Fruit fly (Drosophila melanogaster) whole organism, embryonic: Measurements from ENCODE around the gene Prp31.
A peak's percentile ranks its signal among the peaks of the same experiment; 100 is the strongest.

Experiments used
- Antp ChIP-seq: fragments of 200-800 bp; sonication (Bioruptor generic); optimal IDR thresholded peaks from 3 replicates; lab custom pipeline; 2016; ENCODE audit warnings: missing biosample characterization, missing genetic modification characterization
- Atf6 ChIP-seq: fragments of 200-800 bp; sonication (Bioruptor generic); IDR thresholded peaks from 2 replicates; pipeline ENCODE4 v1.3.6; 2022; ENCODE audit warnings: missing biosample characterization, missing genetic modification characterization
- CG10366 ChIP-seq: fragments of 200-800 bp; sonication (Bioruptor generic); IDR thresholded peaks from 2 replicates; pipeline ENCODE4 v1.3.6; 2022; ENCODE audit warnings: missing biosample characterization, missing genetic modification characterization
- CG10431 ChIP-seq: fragments of 200-800 bp; sonication (Bioruptor generic); optimal IDR thresholded peaks from 3 replicates; lab custom pipeline; 2018; ENCODE audit warnings: missing biosample characterization, mild to moderate bottlenecking, missing genetic modification characterization
- CG11504 ChIP-seq: fragments of 200-800 bp; sonication (Bioruptor generic); optimal IDR thresholded peaks from 3 replicates; lab custom pipeline; 2019; ENCODE audit warnings: missing biosample characterization, mild to moderate bottlenecking, missing genetic modification characterization, moderate library complexity
- CG12071 ChIP-seq: fragments of 200-800 bp; sonication (Bioruptor generic); optimal IDR thresholded peaks from 3 replicates; lab custom pipeline; 2018; ENCODE audit warnings: missing biosample characterization, mild to moderate bottlenecking, missing genetic modification characterization
- CG13123 ChIP-seq: fragments of 200-800 bp; sonication (Bioruptor generic); optimal IDR thresholded peaks from 2 replicates; lab custom pipeline; 2016; ENCODE audit warnings: missing biosample characterization, missing genetic modification characterization
- CG13287 ChIP-seq: fragments of 200-800 bp; sonication (Bioruptor generic); IDR thresholded peaks from 2 replicates; pipeline ENCODE4 v1.3.6; 2022; ENCODE audit warnings: missing biosample characterization, missing genetic modification characterization; ENCODE audit not compliant: partially characterized antibody
- CG14710 ChIP-seq: fragments of 200-800 bp; sonication (Bioruptor generic); optimal IDR thresholded peaks from 3 replicates; lab custom pipeline; 2019; ENCODE audit warnings: missing biosample characterization, mild to moderate bottlenecking, missing genetic modification characterization, moderate library complexity
- CG16813 ChIP-seq: fragments of 200-800 bp; sonication (Bioruptor generic); IDR thresholded peaks from 3 replicates; pipeline ENCODE4 v1.3.6; 2022; ENCODE audit warnings: missing biosample characterization, missing genetic modification characterization; ENCODE audit not compliant: partially characterized antibody
- CG17802 ChIP-seq: fragments of 200-800 bp; sonication (Bioruptor generic); optimal IDR thresholded peaks from 2 replicates; lab custom pipeline; 2018; ENCODE audit warnings: missing biosample characterization, mild to moderate bottlenecking, missing genetic modification characterization, moderate library complexity
- CG30020 ChIP-seq: fragments of 200-800 bp; optimal IDR thresholded peaks from 2 replicates; lab custom pipeline; 2019; ENCODE audit warnings: missing biosample characterization, mild to moderate bottlenecking, missing genetic modification characterization, moderate library complexity
- CG31224 ChIP-seq: fragments of 200-800 bp; sonication (Bioruptor generic); IDR thresholded peaks from 2 replicates; pipeline ENCODE4 v1.3.6; 2022; ENCODE audit warnings: missing biosample characterization, missing genetic modification characterization
- CG34224 ChIP-seq: fragments of 200-800 bp; sonication (Bioruptor generic); IDR thresholded peaks from 3 replicates; pipeline ENCODE4 v1.3.6; 2022; ENCODE audit warnings: missing biosample characterization, missing genetic modification characterization; ENCODE audit not compliant: partially characterized antibody
- CG7357 ChIP-seq: fragments of 200-800 bp; sonication (Bioruptor generic); IDR thresholded peaks from 3 replicates; pipeline ENCODE4 v1.3.6; 2022; ENCODE audit warnings: missing biosample characterization, missing genetic modification characterization
- CG9609 ChIP-seq: fragments of 200-800 bp; sonication (Bioruptor generic); optimal IDR thresholded peaks from 3 replicates; lab custom pipeline; 2016; ENCODE audit warnings: missing biosample characterization, missing genetic modification characterization
- D ChIP-seq, 2 experiments: fragments of 200-800 bp in 1 of 2; fragments of >200 bp in 1 of 2; sonication (Bioruptor generic) in 1 of 2; optimal IDR thresholded peaks; 2 replicates in 1 of 2; 3 replicates in 1 of 2; lab custom pipeline; 2017; ENCODE audit warnings: mild to moderate bottlenecking in 1 of 2, missing biosample characterization in 1 of 2, missing genetic modification characterization in 1 of 2, missing genetic modification reagents in 1 of 2
- Fer2 ChIP-seq: fragments of 200-800 bp; sonication (Bioruptor generic); optimal IDR thresholded peaks from 2 replicates; lab custom pipeline; 2018; ENCODE audit warnings: missing biosample characterization, mild to moderate bottlenecking, missing genetic modification characterization, moderate library complexity
- Gsc ChIP-seq: fragments of 200-800 bp; sonication (Bioruptor generic); IDR thresholded peaks from 2 replicates; pipeline ENCODE4 v1.3.6; 2022; ENCODE audit warnings: missing biosample characterization, missing genetic modification characterization
- HLHmδ ChIP-seq: fragments of 200-800 bp; sonication (Bioruptor generic); optimal IDR thresholded peaks from 2 replicates; lab custom pipeline; 2018; ENCODE audit warnings: missing biosample characterization, mild to moderate bottlenecking, missing genetic modification characterization, moderate library complexity
- Hand ChIP-seq: fragments of 200-800 bp; sonication (Bioruptor generic); optimal IDR thresholded peaks from 2 replicates; lab custom pipeline; 2017; ENCODE audit warnings: mild to moderate bottlenecking, missing biosample characterization, missing genetic modification reagents, missing genetic modification characterization
- Hsf ChIP-seq: fragments of 200-800 bp; sonication (Bioruptor generic); optimal IDR thresholded peaks from 3 replicates; lab custom pipeline; 2016; ENCODE audit warnings: missing biosample characterization, missing genetic modification characterization
- MESR4 ChIP-seq: fragments of 200-800 bp; sonication (Bioruptor generic); optimal IDR thresholded peaks from 2 replicates; lab custom pipeline; 2018; ENCODE audit warnings: missing biosample characterization, mild to moderate bottlenecking, missing genetic modification characterization, moderate library complexity
- NK7.1 ChIP-seq: fragments of 200-800 bp; sonication (Bioruptor generic); optimal IDR thresholded peaks from 3 replicates; lab custom pipeline; 2016; ENCODE audit warnings: missing biosample characterization, missing genetic modification characterization
- Nf-YB ChIP-seq: fragments of 200-800 bp; sonication (Bioruptor generic); optimal IDR thresholded peaks from 3 replicates; lab custom pipeline; 2019; ENCODE audit warnings: missing biosample characterization, mild to moderate bottlenecking, missing genetic modification characterization, moderate library complexity
- Rx ChIP-seq: fragments of 200-800 bp; sonication (Bioruptor generic); IDR thresholded peaks from 2 replicates; pipeline ENCODE4 v1.3.6; 2022; ENCODE audit warnings: missing biosample characterization, missing genetic modification characterization
- Sin3A ChIP-seq: fragments of >200 bp; optimal IDR thresholded peaks from 2 replicates; lab custom pipeline; 2018
- Sox100B ChIP-seq: fragments of 200-800 bp; sonication (Bioruptor generic); optimal IDR thresholded peaks from 3 replicates; lab custom pipeline; 2018; ENCODE audit warnings: missing biosample characterization, mild to moderate bottlenecking, missing genetic modification characterization
- Ssrp ChIP-seq: fragments of 200-800 bp; sonication (Bioruptor generic); optimal IDR thresholded peaks from 2 replicates; lab custom pipeline; 2018; ENCODE audit warnings: missing biosample characterization, mild to moderate bottlenecking, missing genetic modification characterization, moderate library complexity
- chif ChIP-seq, 2 experiments: fragments of 200-800 bp; sonication (Bioruptor generic); optimal IDR thresholded peaks; 3 replicates each; lab custom pipeline; 2016; ENCODE audit warnings: missing biosample characterization in 2 of 2, missing genetic modification characterization in 2 of 2
- crp ChIP-seq, 2 experiments: fragments of 200-800 bp; sonication (Bioruptor generic); optimal IDR thresholded peaks; 2 replicates in 1 of 2; 3 replicates in 1 of 2; lab custom pipeline; 2017; ENCODE audit warnings: missing biosample characterization in 2 of 2, missing genetic modification characterization in 2 of 2, mild to moderate bottlenecking in 1 of 2, moderate library complexity in 1 of 2
- emc ChIP-seq: fragments of 200-800 bp; sonication (Bioruptor generic); optimal IDR thresholded peaks from 2 replicates; lab custom pipeline; 2016; ENCODE audit warnings: missing biosample characterization, missing genetic modification characterization
- esg ChIP-seq: fragments of 200-800 bp; sonication (Bioruptor generic); conservative IDR thresholded peaks from 2 replicates; pipeline ENCODE4 v1.3.6; 2022; ENCODE audit warnings: missing biosample characterization, missing genetic modification characterization
- fd3F ChIP-seq: fragments of 200-800 bp; sonication (Bioruptor generic); optimal IDR thresholded peaks from 2 replicates; lab custom pipeline; 2018; ENCODE audit warnings: missing biosample characterization, mild to moderate bottlenecking, missing genetic modification characterization, moderate library complexity
- gce ChIP-seq: fragments of 200-800 bp; sonication (Bioruptor generic); IDR thresholded peaks from 3 replicates; pipeline ENCODE4 v1.3.6; 2022; ENCODE audit warnings: missing biosample characterization, missing genetic modification characterization
- jumu ChIP-seq: fragments of 200-800 bp; sonication (Bioruptor generic); optimal IDR thresholded peaks from 3 replicates; lab custom pipeline; 2016; ENCODE audit warnings: missing biosample characterization, missing genetic modification characterization
- lab ChIP-seq: fragments of 200-800 bp; sonication (Bioruptor generic); optimal IDR thresholded peaks from 3 replicates; lab custom pipeline; 2017; ENCODE audit warnings: missing biosample characterization, missing genetic modification characterization, mild to moderate bottlenecking, moderate library complexity, missing genetic modification reagents
- luna ChIP-seq: fragments of 200-800 bp; sonication (Bioruptor generic); optimal IDR thresholded peaks from 2 replicates; lab custom pipeline; 2016; ENCODE audit warnings: missing biosample characterization, missing genetic modification characterization
- nmo ChIP-seq: fragments of 200-800 bp; sonication (Bioruptor generic); optimal IDR thresholded peaks from 2 replicates; lab custom pipeline; 2018; ENCODE audit warnings: missing biosample characterization, mild to moderate bottlenecking, missing genetic modification characterization, moderate library complexity
- p53 ChIP-seq: fragments of 200-800 bp; sonication (Bioruptor generic); optimal IDR thresholded peaks from 2 replicates; lab custom pipeline; 2016; ENCODE audit warnings: missing biosample characterization, missing genetic modification characterization
- pum ChIP-seq: fragments of 200-800 bp; sonication (Bioruptor generic); optimal IDR thresholded peaks from 2 replicates; lab custom pipeline; 2016; ENCODE audit warnings: missing biosample characterization, missing genetic modification characterization
- ranshi ChIP-seq: fragments of 200-800 bp; sonication (Bioruptor generic); IDR thresholded peaks from 2 replicates; pipeline ENCODE4 v1.3.6; 2022; ENCODE audit warnings: missing biosample characterization, missing genetic modification characterization
- salm ChIP-seq: fragments of 200-800 bp; sonication (Bioruptor generic); optimal IDR thresholded peaks from 2 replicates; lab custom pipeline; 2018; ENCODE audit warnings: missing biosample characterization, mild to moderate bottlenecking, missing genetic modification characterization
- slbo ChIP-seq: fragments of 200-800 bp; sonication (Bioruptor generic); IDR thresholded peaks from 2 replicates; pipeline ENCODE4 v1.3.6; 2022; ENCODE audit warnings: missing biosample characterization, missing genetic modification characterization
- slou ChIP-seq: fragments of 200-800 bp; sonication (Bioruptor generic); optimal IDR thresholded peaks from 3 replicates; lab custom pipeline; 2016; ENCODE audit warnings: missing biosample characterization, missing genetic modification characterization
- ssp ChIP-seq: fragments of 200-800 bp; sonication (Bioruptor generic); IDR thresholded peaks from 2 replicates; pipeline ENCODE4 v1.3.6; 2022; ENCODE audit warnings: missing biosample characterization, missing genetic modification characterization
- stc ChIP-seq: fragments of 200-800 bp; sonication (Bioruptor generic); IDR thresholded peaks from 2 replicates; pipeline ENCODE4 v1.3.6; 2022; ENCODE audit warnings: missing biosample characterization, missing genetic modification characterization
- wek ChIP-seq: fragments of 200-800 bp; sonication (Bioruptor generic); optimal IDR thresholded peaks from 3 replicates; lab custom pipeline; 2018; ENCODE audit warnings: missing biosample characterization, mild to moderate bottlenecking, missing genetic modification characterization, moderate library complexity

Gene Prp31

DNA sequence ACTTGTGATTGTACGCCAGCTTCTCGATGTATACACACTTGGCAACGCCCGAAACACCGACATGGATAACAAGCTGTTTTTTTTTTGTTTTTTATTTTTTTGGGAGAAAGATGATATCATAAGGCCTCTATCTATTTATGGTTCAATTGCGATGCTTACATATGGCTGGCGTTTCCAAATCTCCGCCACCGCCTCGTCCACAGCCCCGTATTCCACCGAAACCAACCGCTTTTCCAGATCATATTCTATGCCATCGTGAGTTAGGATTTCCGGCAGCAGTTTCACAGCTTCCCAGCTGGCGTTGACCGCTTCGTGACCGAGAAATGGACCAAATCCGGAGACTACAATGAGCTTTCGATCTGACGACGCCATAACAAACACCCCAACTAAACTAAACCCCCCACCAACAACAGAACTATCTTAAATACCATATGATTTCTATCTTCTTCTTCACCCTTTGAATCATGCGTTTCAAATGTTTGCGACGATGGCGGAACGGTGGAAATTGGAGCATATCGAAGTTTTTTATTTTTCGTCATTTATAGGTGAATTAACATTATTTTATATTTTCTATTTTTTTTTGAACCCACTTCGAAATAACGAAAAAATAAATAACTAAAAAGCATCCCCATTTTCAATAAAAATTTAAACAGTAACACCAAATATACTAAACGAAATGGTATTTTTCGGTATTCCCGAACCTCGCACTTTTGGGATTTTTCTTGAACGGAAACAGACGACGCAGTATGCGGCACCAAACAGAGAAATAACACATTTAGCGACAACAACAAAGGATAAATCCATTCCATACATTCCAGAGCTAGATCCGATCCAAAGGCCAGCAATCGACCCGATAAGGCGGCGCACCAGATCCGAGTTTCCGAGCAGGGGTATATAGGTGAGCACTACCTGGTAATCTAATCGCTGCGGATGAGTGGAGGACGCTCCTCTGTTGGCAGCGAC is 15.0 kb upstream of the Prp31 start, which contains the start of the genes CG32147 and Pex3 (continued):
- TF ChIP-seq crp (GFP tag; optimal IDR thresholded peaks at IDR 0.05; lab: Kevin White, UChicago) (peak; percentile 43 to 89), slbo (GFP tag; lab: Robert Waterston, UW) (no peak), wek (GFP tag; lab: Kevin White, UChicago) (no peak), CG31224 (GFP tag; lab: Robert Waterston, UW) (no peak), luna (GFP tag; lab: Kevin White, UChicago) (no peak), Sin3A (peak; percentile 79), salm (tag; lab: Kevin White, UChicago) (no peak), ssp (GFP tag; lab: Robert Waterston, UW) (no peak), HLHmδ (no peak), NK7.1 (GFP tag; lab: Kevin White, UChicago) (no peak), CG13287 (GFP tag; lab: Robert Waterston, UW) (peak; percentile 47), Antp (GFP tag; lab: Kevin White, UChicago) (no peak), Hsf (GFP tag; lab: Kevin White, UChicago) (no peak), Ssrp (no peak), pum (GFP tag; lab: Kevin White, UChicago) (no peak), Sox100B (GFP tag; lab: Kevin White, UChicago) (peak; percentile 2), CG16813 (GFP tag; lab: Robert Waterston, UW) (0 out of 3 replicates have a peak, but pooled peaks have one; percentile 10), CG10366 (GFP tag; lab: Robert Waterston, UW) (no peak), lab (no peak), slou (GFP tag; lab: Kevin White, UChicago) (no peak), Atf6 (no peak), Rx (GFP tag; lab: Robert Waterston, UW) (no peak), CG17802 (tag; lab: Kevin White, UChicago) (no peak), D (optimal IDR thresholded peaks at IDR 0.05; lab: Kevin White, UChicago) (no peak), D (GFP tag; optimal IDR thresholded peaks at IDR 0.05; lab: Kevin White, UChicago) (no peak), CG14710 (tag; lab: Kevin White, UChicago) (peak; percentile 77), Gsc (GFP tag; lab: Robert Waterston, UW) (no peak), fd3F (GFP tag; lab: Kevin White, UChicago) (no peak), ranshi (GFP tag; lab: Robert Waterston, UW) (no peak), Nf-YB (GFP tag; lab: Kevin White, UChicago) (peak; percentile 17), CG9609 (GFP tag; lab: Kevin White, UChicago) (no peak), stc (GFP tag; lab: Robert Waterston, UW) (no peak), esg (GFP tag; lab: Robert Waterston, UW) (no peak), jumu (GFP tag; lab: Kevin White, UChicago) (no peak), CG7357 (GFP tag; lab: Robert Waterston, UW) (no peak), p53 (GFP tag; lab: Kevin White, UChicago) (no peak), CG10431 (no peak), emc (no peak), gce (GFP tag; lab: Robert Waterston, UW) (no peak), CG12071 (GFP tag; lab: Kevin White, UChicago) (no peak), CG11504 (tag; lab: Kevin White, UChicago) (no peak), CG13123 (GFP tag; lab: Kevin White, UChicago) (no peak), MESR4 (peak; percentile 82), CG34224 (GFP tag; lab: Robert Waterston, UW) (no peak), Hand (GFP tag; lab: Kevin White, UChicago) (no peak), chif (GFP tag; optimal IDR thresholded peaks at IDR 0.05; lab: Kevin White, UChicago) (no peak), Fer2 (tag; lab: Kevin White, UChicago) (no peak), CG30020 (tag; lab: Kevin White, UChicago) (peak; percentile 88), nmo (GFP tag; lab: Kevin White, UChicago) (peak; percentile 59)
